Worm (Caenorhabditis elegans) whole organism, late embryonic: ENCODE data around the gene T28D6.6.
A peak's percentile ranks its signal among the peaks of the same experiment; 100 is the strongest.

Experiments used
- C08G9.2 ChIP-seq: sonication (generic microtip); optimal IDR thresholded peaks from 2 replicates; lab custom pipeline; 2016; ENCODE audit warnings: mild to moderate bottlenecking, missing genetic modification characterization, moderate library complexity, missing compliant biosample characterization
- C38D4.7 ChIP-seq: fragments of 200-800 bp; sonication (Bioruptor generic); optimal IDR thresholded peaks from 2 replicates; lab custom pipeline; 2018; ENCODE audit warnings: mild to moderate bottlenecking, missing genetic modification characterization, moderate library complexity, missing compliant biosample characterization
- F13H6.1 ChIP-seq: sonication (generic microtip); optimal IDR thresholded peaks from 2 replicates; lab custom pipeline; 2016; ENCODE audit warnings: missing genetic modification characterization, missing compliant biosample characterization
- K02D7.2 ChIP-seq: sonication (generic microtip); optimal IDR thresholded peaks from 2 replicates; lab custom pipeline; 2017; ENCODE audit warnings: mild to moderate bottlenecking, missing genetic modification characterization, missing compliant biosample characterization
- K09A11.1 ChIP-seq: sonication (generic microtip); optimal IDR thresholded peaks from 2 replicates; lab custom pipeline; 2017; ENCODE audit warnings: antibody characterized with exemption, mild to moderate bottlenecking, missing genetic modification characterization, missing compliant biosample characterization; ENCODE audit not compliant: insufficient read depth
- T23F11.4 ChIP-seq: fragments of 200-800 bp; sonication (Bioruptor generic); optimal IDR thresholded peaks from 2 replicates; lab custom pipeline; 2018; ENCODE audit warnings: mild to moderate bottlenecking, missing genetic modification characterization, missing compliant biosample characterization
- Y22D7AL.16 ChIP-seq: sonication (generic microtip); optimal IDR thresholded peaks from 2 replicates; lab custom pipeline; 2016; ENCODE audit warnings: missing genetic modification characterization, missing compliant biosample characterization
- ahr-1 ChIP-seq: sonication (generic microtip); optimal IDR thresholded peaks from 2 replicates; lab custom pipeline; 2016; ENCODE audit warnings: missing genetic modification characterization, missing compliant biosample characterization
- ceh-14 ChIP-seq: sonication (generic microtip); optimal IDR thresholded peaks from 2 replicates; lab custom pipeline; 2016; ENCODE audit warnings: missing genotype, missing genetic modification characterization, missing compliant biosample characterization
- ceh-19 ChIP-seq: fragments of 200-800 bp; sonication (Bioruptor generic); optimal IDR thresholded peaks from 2 replicates; lab custom pipeline; 2018; ENCODE audit warnings: mild to moderate bottlenecking, missing genetic modification characterization, missing compliant biosample characterization
- ceh-2 ChIP-seq: sonication (generic microtip); optimal IDR thresholded peaks from 2 replicates; lab custom pipeline; 2016; ENCODE audit warnings: missing genotype, missing genetic modification characterization, missing compliant biosample characterization
- ceh-22 ChIP-seq: sonication (generic microtip); optimal IDR thresholded peaks from 2 replicates; lab custom pipeline; 2017; ENCODE audit warnings: missing biosample characterization, missing genetic modification characterization
- ceh-30 ChIP-seq: fragments of 150-350 bp; optimal IDR thresholded peaks from 2 replicates; lab custom pipeline; 2014; ENCODE audit warnings: missing biosample characterization, missing genetic modification characterization
- ceh-31 ChIP-seq: sonication (generic microtip); optimal IDR thresholded peaks from 2 replicates; lab custom pipeline; 2016; ENCODE audit warnings: missing genetic modification characterization, missing compliant biosample characterization
- ceh-6 ChIP-seq: fragments of 200-800 bp; sonication (Bioruptor generic); optimal IDR thresholded peaks from 2 replicates; lab custom pipeline; 2018; ENCODE audit warnings: mild to moderate bottlenecking, missing genetic modification characterization, missing compliant biosample characterization
- ceh-9 ChIP-seq: sonication (generic microtip); optimal IDR thresholded peaks from 2 replicates; lab custom pipeline; 2016; ENCODE audit warnings: mild to moderate bottlenecking, missing genetic modification characterization, inconsistent platforms, missing compliant biosample characterization
- che-1 ChIP-seq: sonication (generic microtip); optimal IDR thresholded peaks from 2 replicates; lab custom pipeline; 2016; ENCODE audit warnings: mild to moderate bottlenecking, missing genetic modification characterization, missing compliant biosample characterization
- dve-1 ChIP-seq: sonication (generic microtip); optimal IDR thresholded peaks from 2 replicates; lab custom pipeline; 2017; ENCODE audit warnings: antibody characterized with exemption, mild to moderate bottlenecking, missing genetic modification characterization, missing compliant biosample characterization
- elt-2 ChIP-seq: sonication (generic microtip); optimal IDR thresholded peaks from 2 replicates; lab custom pipeline; 2016; ENCODE audit warnings: missing genetic modification reagents, missing genetic modification characterization, missing compliant biosample characterization
- elt-4 ChIP-seq: sonication (generic microtip); optimal IDR thresholded peaks from 2 replicates; lab custom pipeline; 2016; ENCODE audit warnings: missing genetic modification characterization, missing compliant biosample characterization
- ets-4 ChIP-seq: sonication (generic microtip); optimal IDR thresholded peaks from 2 replicates; lab custom pipeline; 2016; ENCODE audit warnings: missing genetic modification characterization, missing compliant biosample characterization
- eyg-1 ChIP-seq: sonication (generic microtip); optimal IDR thresholded peaks from 2 replicates; lab custom pipeline; 2016; ENCODE audit warnings: missing genotype, missing genetic modification characterization, missing compliant biosample characterization
- fax-1 ChIP-seq: sonication (generic microtip); optimal IDR thresholded peaks from 2 replicates; lab custom pipeline; 2016; ENCODE audit warnings: missing genotype, missing genetic modification characterization, missing compliant biosample characterization
- fkh-6 ChIP-seq: sonication (generic microtip); optimal IDR thresholded peaks from 2 replicates; lab custom pipeline; 2016; ENCODE audit warnings: missing genetic modification characterization, missing compliant biosample characterization
- hlh-15 ChIP-seq: sonication (generic microtip); optimal IDR thresholded peaks from 2 replicates; lab custom pipeline; 2016; ENCODE audit warnings: missing genetic modification characterization, missing compliant biosample characterization
- hlh-6 ChIP-seq: sonication (generic microtip); optimal IDR thresholded peaks from 2 replicates; lab custom pipeline; 2016; ENCODE audit warnings: missing genotype, missing genetic modification characterization, missing compliant biosample characterization
- hlh-8 ChIP-seq: sonication (generic microtip); optimal IDR thresholded peaks from 2 replicates; lab custom pipeline; 2016; ENCODE audit warnings: missing genotype, missing genetic modification characterization, missing compliant biosample characterization
- madf-2 ChIP-seq: sonication (generic microtip); optimal IDR thresholded peaks from 2 replicates; lab custom pipeline; 2017; ENCODE audit warnings: missing genetic modification characterization, missing compliant biosample characterization
- nfya-1 ChIP-seq: sonication (generic microtip); optimal IDR thresholded peaks from 2 replicates; lab custom pipeline; 2017; ENCODE audit warnings: missing genetic modification characterization, mild to moderate bottlenecking, missing compliant biosample characterization, antibody characterized with exemption, moderate library complexity
- odd-2 ChIP-seq: sonication (generic microtip); optimal IDR thresholded peaks from 2 replicates; lab custom pipeline; 2017; ENCODE audit warnings: antibody characterized with exemption, mild to moderate bottlenecking, missing genetic modification characterization, missing compliant biosample characterization
- pag-3 ChIP-seq: sonication (generic microtip); optimal IDR thresholded peaks from 2 replicates; lab custom pipeline; 2016; ENCODE audit warnings: missing compliant biosample characterization, missing genetic modification characterization, borderline replicate concordance
- pax-1 ChIP-seq: fragments of 150-350 bp; optimal IDR thresholded peaks from 2 replicates; lab custom pipeline; 2014; ENCODE audit warnings: missing biosample characterization, missing genetic modification characterization
- pha-2 ChIP-seq: sonication (generic microtip); optimal IDR thresholded peaks from 2 replicates; lab custom pipeline; 2017; ENCODE audit warnings: mild to moderate bottlenecking, missing genetic modification characterization, missing compliant biosample characterization
- pha-4 ChIP-seq: fragments of 150-350 bp; optimal IDR thresholded peaks from 2 replicates; lab custom pipeline; 2018; ENCODE audit warnings: missing biosample characterization, missing genetic modification reagents, missing genetic modification characterization
- sox-2 ChIP-seq: fragments of 200-800 bp; sonication (Bioruptor generic); IDR thresholded peaks from 2 replicates; pipeline ENCODE4 v1.3.6; 2022; ENCODE audit warnings: missing genetic modification reagents, missing genetic modification characterization, missing compliant biosample characterization
- sox-4 ChIP-seq: sonication (generic microtip); optimal IDR thresholded peaks from 2 replicates; lab custom pipeline; 2017; ENCODE audit warnings: mild to moderate bottlenecking, missing genetic modification characterization, inconsistent platforms, missing compliant biosample characterization
- syd-9 ChIP-seq: sonication (generic microtip); optimal IDR thresholded peaks from 2 replicates; lab custom pipeline; 2016; ENCODE audit warnings: mild to moderate bottlenecking, missing genetic modification characterization, moderate library complexity, missing compliant biosample characterization
- unc-3 ChIP-seq, 2 experiments: fragments of 200-800 bp in 1 of 2; sonication (Bioruptor generic) in 1 of 2; sonication (generic microtip) in 1 of 2; conservative IDR thresholded peaks in 1 of 2; optimal IDR thresholded peaks in 1 of 2; 2 replicates each; pipeline versions ENCODE4 v1.3.6 to Lab custom; 2016 to 2022; ENCODE audit warnings: missing compliant biosample characterization in 2 of 2, missing genetic modification characterization in 2 of 2, missing genetic modification reagents in 1 of 2
- unc-55 ChIP-seq: sonication (generic microtip); optimal IDR thresholded peaks from 2 replicates; lab custom pipeline; 2017; ENCODE audit warnings: missing biosample characterization, missing genetic modification reagents, missing genetic modification characterization
- unc-86 ChIP-seq: sonication (generic microtip); optimal IDR thresholded peaks from 2 replicates; lab custom pipeline; 2016; ENCODE audit warnings: missing genetic modification characterization, missing compliant biosample characterization
- ztf-16 ChIP-seq: sonication (generic microtip); optimal IDR thresholded peaks from 2 replicates; lab custom pipeline; 2017; ENCODE audit warnings: missing genetic modification characterization, missing compliant biosample characterization

T28D6.6 gene

ce11 chrIII:11371236-11371635, 28.3 kb upstream of the T28D6.6 start (continued):
- TF ChIP-seq sox-2 (peak; percentile 76), pha-2 (tag; lab: Kevin White, UChicago) (peak; percentile 87), hlh-6 (peak; percentile 95), ceh-2 (tag; lab: Kevin White, UChicago) (peak; percentile 71), unc-55 (GFP tag; lab: Kevin White, UChicago) (no peak), elt-4 (tag; lab: Kevin White, UChicago) (peak; percentile 51), syd-9 (tag; lab: Kevin White, UChicago) (peak; percentile 76), ceh-6 (peak; percentile 93), K09A11.1 (tag; lab: Kevin White, UChicago) (peak; percentile 65), odd-2 (tag; lab: Kevin White, UChicago) (peak; percentile 41), nfya-1 (peak; percentile 69), fkh-6 (tag; lab: Kevin White, UChicago) (peak; percentile 88), pag-3 (tag; lab: Kevin White, UChicago) (peak; percentile 50), T23F11.4 (GFP tag; lab: Kevin White, UChicago) (peak; percentile 64), ceh-9 (tag; lab: Kevin White, UChicago) (peak; percentile 64), sox-4 (tag; lab: Kevin White, UChicago) (peak; percentile 90), dve-1 (tag; lab: Kevin White, UChicago) (peak; percentile 89), ceh-22 (tag; lab: Kevin White, UChicago) (peak; percentile 24), fax-1 (peak; percentile 77), C08G9.2 (tag; lab: Kevin White, UChicago) (peak; percentile 78), unc-3 (GFP tag; conservative IDR thresholded peaks at IDR 0.05; lab: Robert Waterston, UW) (peak; percentile 79), unc-3 (tag; optimal IDR thresholded peaks at IDR 0.05; lab: Kevin White, UChicago) (peak; percentile 68), elt-2 (tag; lab: Kevin White, UChicago) (peak; percentile 90), hlh-8 (tag; lab: Kevin White, UChicago) (peak; percentile 43), F13H6.1 (tag; lab: Kevin White, UChicago) (peak; percentile 59)

- TF ChIP-seq ceh-19 (GFP tag; lab: Kevin White, UChicago) = no peak
- no peak for TF ChIP-seq dve-1 (tag; lab: Kevin White, UChicago)
- no peak for TF ChIP-seq Y22D7AL.16 (tag; lab: Kevin White, UChicago)
- TF ChIP-seq pha-4 = no peak
- no peak for TF ChIP-seq pax-1
- TF ChIP-seq ahr-1 = no peak
- TF ChIP-seq ets-4 = no peak
- no peak for TF ChIP-seq ceh-30
- no peak for TF ChIP-seq unc-86
- TF ChIP-seq ztf-16 (tag; lab: Kevin White, UChicago) = no peak
- no peak for TF ChIP-seq K09A11.1 (tag; lab: Kevin White, UChicago)
- no peak for TF ChIP-seq elt-4 (tag; lab: Kevin White, UChicago)
- TF ChIP-seq che-1 (tag; lab: Kevin White, UChicago) = no peak
- TF ChIP-seq hlh-8 (tag; lab: Kevin White, UChicago) = no peak
- TF ChIP-seq fkh-6 (tag; lab: Kevin White, UChicago) = no peak
- no peak for TF ChIP-seq C38D4.7 (GFP tag; lab: Kevin White, UChicago)
- TF ChIP-seq unc-3 (GFP tag; conservative IDR thresholded peaks at IDR 0.05; lab: Robert Waterston, UW) = no peak
- TF ChIP-seq unc-3 (tag; optimal IDR thresholded peaks at IDR 0.05; lab: Kevin White, UChicago) = no peak
- TF ChIP-seq, all 69 proteins: peak for 0
Observed at ce11 chrIII:11366467-11366866, 23.6 kb upstream of the T28D6.6 start, which contains the start of gene T28D6.3. TSS of gene T28D6.3 (plus strand) at chrIII:11366767.

- TF ChIP-seq ceh-14 (tag; lab: Kevin White, UChicago) = no peak
- no peak for TF ChIP-seq K02D7.2 (tag; lab: Kevin White, UChicago)
- no peak for TF ChIP-seq ceh-9 (tag; lab: Kevin White, UChicago)
- no peak for TF ChIP-seq eyg-1 (tag; lab: Kevin White, UChicago)
- TF ChIP-seq che-1 (tag; lab: Kevin White, UChicago) = no peak
- TF ChIP-seq C08G9.2 (tag; lab: Kevin White, UChicago) = no peak
- TF ChIP-seq F13H6.1 (tag; lab: Kevin White, UChicago) = no peak
- TF ChIP-seq ceh-31 (tag; lab: Kevin White, UChicago) = no peak
- no peak for TF ChIP-seq fax-1
- no peak for TF ChIP-seq hlh-15 (tag; lab: Kevin White, UChicago)
- no peak for TF ChIP-seq ztf-16 (tag; lab: Kevin White, UChicago)
- TF ChIP-seq elt-4 (tag; lab: Kevin White, UChicago) = no peak
- no peak for TF ChIP-seq syd-9 (tag; lab: Kevin White, UChicago)
- no peak for TF ChIP-seq madf-2 (tag; lab: Kevin White, UChicago)
- no peak for TF ChIP-seq hlh-6
- no peak for TF ChIP-seq ceh-19 (GFP tag; lab: Kevin White, UChicago)
- TF ChIP-seq unc-86 = no peak
- no peak for TF ChIP-seq pag-3 (tag; lab: Kevin White, UChicago)
- no peak for TF ChIP-seq fkh-6 (tag; lab: Kevin White, UChicago)
- TF ChIP-seq ceh-22 (tag; lab: Kevin White, UChicago) = no peak
Observed at ce11 chrIII:11362915-11363314, 20.0 kb upstream of the T28D6.6 start.
